Fruit fly (Drosophila melanogaster) whole organism, prepupa: ENCODE data around the gene CG4186.

Experiments
- CG32006 ChIP-seq: fragments of 200-800 bp; sonication (Bioruptor generic); optimal IDR thresholded peaks from 3 replicates; lab custom pipeline; 2017; ENCODE audit warnings: missing biosample characterization, mild to moderate bottlenecking, missing genetic modification characterization
- Hr38 ChIP-seq: sonication (Bioruptor generic); optimal IDR thresholded peaks from 2 replicates; lab custom pipeline; 2016; ENCODE audit warnings: missing biosample characterization, missing genetic modification characterization
- Met ChIP-seq: fragments of 200-800 bp; sonication (Bioruptor generic); optimal IDR thresholded peaks from 3 replicates; lab custom pipeline; 2016; ENCODE audit warnings: missing biosample characterization, missing genetic modification characterization
- lz ChIP-seq: fragments of 200-800 bp; sonication (Bioruptor generic); optimal IDR thresholded peaks from 3 replicates; lab custom pipeline; 2016; ENCODE audit warnings: missing biosample characterization, missing genetic modification characterization
- ss ChIP-seq, 2 experiments: fragments of 200-800 bp; sonication (Bioruptor generic); optimal IDR thresholded peaks; 2 replicates in 1 of 2; 3 replicates in 1 of 2; lab custom pipeline; 2017 to 2018; ENCODE audit warnings: mild to moderate bottlenecking in 2 of 2, missing biosample characterization in 2 of 2, missing genetic modification characterization in 2 of 2, moderate library complexity in 1 of 2

- TF ChIP-seq CG32006 (no peak), lz (no peak), Hr38 (no peak), Met (GFP tag; lab: Kevin White, UChicago) (no peak), ss (GFP tag; optimal IDR thresholded peaks at IDR 0.05; lab: Kevin White, UChicago) (no peak)
Observed at dm6 chr3L:20815666-20816375, 46.4 kb downstream of the CG4186 start, which contains the start of the genes CG3618 and Pka-R1.
